Fruit fly (Drosophila melanogaster): ENCODE measurements around the gene CG5611.

The CG5611 gene

DNA sequence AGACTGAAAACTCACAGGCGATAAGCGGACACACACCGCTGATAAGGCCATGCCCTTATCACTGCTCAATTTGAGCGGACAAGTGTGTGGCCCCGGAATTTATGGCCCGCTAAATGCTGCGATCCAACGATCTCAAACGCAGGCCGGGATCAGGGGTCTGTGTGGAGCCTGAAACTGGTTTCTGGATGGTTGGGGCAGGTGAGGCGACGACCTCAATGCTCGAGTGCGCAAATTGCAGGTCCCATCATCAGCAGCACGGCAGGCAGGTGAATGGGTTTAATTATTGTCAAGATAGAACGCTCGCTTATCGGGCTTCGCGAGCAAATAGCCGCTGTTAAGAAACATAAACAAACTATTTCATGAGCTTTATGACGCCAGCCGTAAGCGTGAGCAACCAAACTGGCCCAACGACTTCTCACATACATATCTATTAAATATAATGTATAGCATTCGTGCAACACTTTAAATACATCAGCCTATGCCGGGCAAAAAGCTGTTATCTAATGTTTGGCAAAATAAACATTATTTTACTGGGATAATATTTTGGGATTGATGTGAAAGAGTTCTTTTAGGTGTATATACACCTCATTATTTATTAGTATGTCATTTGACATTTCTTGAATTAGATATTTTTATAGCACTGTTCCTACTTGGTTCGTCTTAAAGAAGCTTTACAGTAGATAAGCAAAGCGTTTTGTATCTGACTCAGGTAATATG is 30.2 kb downstream of the CG5611 start:
- no peak for TF ChIP-seq CG8478 (optimal IDR thresholded peaks at IDR 0.05)
- TF ChIP-seq CTCF (optimal IDR thresholded peaks at IDR 0.05): no peak

DNA sequence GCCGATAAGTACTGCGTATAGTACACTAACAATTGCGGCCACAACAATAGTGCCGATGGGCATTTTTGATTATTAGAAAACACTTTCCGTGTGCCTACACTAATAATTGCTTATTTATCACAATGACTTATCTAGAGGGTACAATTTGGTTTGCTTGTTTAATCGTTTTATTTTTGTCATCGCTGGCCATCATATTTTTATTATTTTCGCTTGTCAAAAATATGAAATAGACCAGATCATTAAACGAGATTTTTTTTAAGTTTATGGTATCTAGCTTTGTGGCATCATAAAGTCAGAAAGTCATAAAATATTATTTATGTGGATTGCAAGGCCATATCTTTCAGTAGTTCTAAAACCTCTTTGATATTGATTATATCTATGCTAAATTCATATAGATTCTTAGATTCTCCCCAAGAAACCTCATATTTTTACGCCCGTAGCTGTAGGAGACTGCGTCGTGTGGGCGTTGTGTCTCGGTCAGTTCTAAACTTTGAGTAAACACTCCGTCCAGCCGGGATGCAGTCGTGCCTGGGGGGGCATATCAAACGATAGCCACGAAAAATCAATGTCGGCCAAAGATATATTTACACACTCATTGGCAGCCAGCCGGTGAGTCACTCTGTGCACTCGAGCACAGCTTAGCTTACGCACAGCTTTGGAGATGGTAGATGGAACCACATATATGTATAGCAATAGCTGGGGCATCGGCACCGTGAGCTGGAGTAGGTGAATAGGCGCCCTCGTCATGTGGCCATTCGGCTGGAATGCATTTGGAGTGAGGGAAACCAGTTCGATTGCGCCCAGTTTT is 31.0 kb downstream of the CG5611 start:
- TF ChIP-seq CTCF (optimal IDR thresholded peaks at IDR 0.05): no peak
- TF ChIP-seq CG8478 (optimal IDR thresholded peaks at IDR 0.05): no peak

dm6 chr3R:27603671-27604070 is 32.2 kb downstream of the CG5611 start:
- TF ChIP-seq CTCF (optimal IDR thresholded peaks at IDR 0.05) (no peak), CG8478 (optimal IDR thresholded peaks at IDR 0.05) (no peak)

- TF ChIP-seq CG8478 (optimal IDR thresholded peaks at IDR 0.05) (no peak), CTCF (optimal IDR thresholded peaks at IDR 0.05) (no peak)
Measured at dm6 chr3R:27597258-27597657, 38.6 kb downstream of the CG5611 start.

- TF ChIP-seq CG8478 (optimal IDR thresholded peaks at IDR 0.05) (no peak), CTCF (optimal IDR thresholded peaks at IDR 0.05) (no peak)
Measured at dm6 chr3R:27595979-27596378, 39.9 kb downstream of the CG5611 start, which contains the start of gene CG5639. Gene CG5639, minus strand, starts transcription at chr3R:27596130.

- TF ChIP-seq CG8478 (optimal IDR thresholded peaks at IDR 0.05) (no peak), CTCF (optimal IDR thresholded peaks at IDR 0.05) (no peak)
Measured at dm6 chr3R:27593580-27594187, 42.2 kb downstream of the CG5611 start.

dm6 chr3R:27593174-27593573 is 42.7 kb downstream of the CG5611 start:
- no peak for TF ChIP-seq CTCF (optimal IDR thresholded peaks at IDR 0.05)
- TF ChIP-seq CG8478 (optimal IDR thresholded peaks at IDR 0.05): no peak

Measured in S2 (cell line).